Worm (Caenorhabditis elegans) whole organism, mixed stage, embryonic: ENCODE measurements around the gene nas-18.

Experiments
- ces-1 ChIP-seq: fragments of 150-350 bp; optimal IDR thresholded peaks from 2 replicates; lab custom pipeline; 2014; ENCODE audit warnings: missing biosample characterization, missing genetic modification reagents, missing genetic modification characterization
- elt-3 ChIP-seq: fragments of 150-350 bp; optimal IDR thresholded peaks from 2 replicates; lab custom pipeline; 2014; ENCODE audit warnings: missing biosample characterization, missing genetic modification characterization
- flh-1 ChIP-seq: fragments of 200-800 bp; sonication (Bioruptor generic); optimal IDR thresholded peaks from 2 replicates; lab custom pipeline; 2018; ENCODE audit warnings: mild to moderate bottlenecking, missing genetic modification characterization, moderate library complexity, missing compliant biosample characterization
- lin-13 ChIP-seq: fragments of 150-350 bp; optimal IDR thresholded peaks from 2 replicates; lab custom pipeline; 2014; ENCODE audit warnings: missing biosample characterization, missing genetic modification characterization
- lsy-2 ChIP-seq: fragments of 150-350 bp; optimal IDR thresholded peaks from 2 replicates; lab custom pipeline; 2014; ENCODE audit warnings: missing biosample characterization, missing genetic modification characterization
- nhr-237 ChIP-seq: fragments of 150-350 bp; optimal IDR thresholded peaks from 2 replicates; lab custom pipeline; 2014; ENCODE audit warnings: missing biosample characterization, missing genetic modification characterization
- pha-4 ChIP-seq: fragments of 150-350 bp; optimal IDR thresholded peaks from 2 replicates; lab custom pipeline; 2018; ENCODE audit warnings: missing biosample characterization, missing genetic modification reagents, missing genetic modification characterization
- snpc-4 ChIP-seq: fragments of 150-350 bp; optimal IDR thresholded peaks from 2 replicates; lab custom pipeline; 2014; ENCODE audit warnings: missing biosample characterization, missing genetic modification characterization
- unc-62 ChIP-seq: fragments of 150-350 bp; optimal IDR thresholded peaks from 2 replicates; lab custom pipeline; 2014; ENCODE audit warnings: missing biosample characterization, missing genetic modification reagents, missing genetic modification characterization
- ztf-11 ChIP-seq: fragments of 150-350 bp; optimal IDR thresholded peaks from 2 replicates; lab custom pipeline; 2014; ENCODE audit warnings: missing biosample characterization, missing genetic modification characterization

ce11 chrV:11389776-11390175, 6.5 kb upstream of the nas-18 start, which contains the start of gene col-155:
- TF ChIP-seq flh-1 (no peak), lsy-2 (tag; lab: Kevin White, UChicago) (no peak), nhr-237 (tag; lab: Kevin White, UChicago) (no peak), unc-62 (GFP tag; lab: Kevin White, UChicago) (no peak), pha-4 (tag; lab: Kevin White, UChicago) (no peak), elt-3 (no peak), ztf-11 (no peak), snpc-4 (tag; lab: Kevin White, UChicago) (no peak), ces-1 (no peak), lin-13 (tag; lab: Kevin White, UChicago) (no peak)
